Fruit fly (Drosophila melanogaster): Measurements from ENCODE around the gene CG42692.

Gene CG42692

DNA sequence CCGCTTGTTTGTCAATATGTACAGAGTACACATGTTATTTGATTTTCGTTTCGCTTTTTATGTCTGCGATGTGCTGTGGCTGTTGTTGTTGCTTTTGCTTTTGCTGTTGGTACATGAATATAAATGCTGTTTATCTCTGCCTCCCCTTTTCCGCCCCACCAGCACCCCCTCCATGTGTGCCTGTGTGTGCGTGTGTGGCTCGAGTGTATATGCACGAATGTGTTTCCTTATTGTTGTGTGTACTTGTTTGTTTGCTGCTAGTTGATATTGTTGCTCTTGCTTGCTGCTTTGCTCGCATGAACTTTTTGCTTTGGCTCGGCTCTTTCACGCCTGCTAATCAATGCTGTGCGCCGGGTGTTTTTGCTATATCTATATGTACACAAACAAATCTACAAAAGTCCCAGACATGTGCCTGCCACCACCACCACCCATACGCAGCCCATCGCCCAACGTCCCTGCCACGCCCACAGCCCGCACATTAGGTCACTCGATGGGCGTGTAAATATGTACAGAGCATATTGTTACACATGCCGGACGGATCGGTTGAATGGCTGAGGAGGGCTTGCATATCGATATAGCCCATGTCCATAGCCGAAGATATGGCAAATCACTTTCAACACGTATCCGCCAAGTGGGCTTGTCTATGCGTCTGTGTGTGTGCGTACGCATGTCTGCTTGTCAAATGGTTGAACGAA lies 16.3 kb downstream of the CG42692 start (continued):
- peak; percentile 98 for TF ChIP-seq ase (GFP tag; IDR thresholded peaks at IDR 0.05)
- peak; percentile 88 for TF ChIP-seq Doc2 (GFP tag; IDR thresholded peaks at IDR 0.05)
- peak; percentile 82 for TF ChIP-seq CG9437 (GFP tag; optimal IDR thresholded peaks at IDR 0.05)
- TF ChIP-seq CG4328 (GFP tag; optimal IDR thresholded peaks at IDR 0.05), result peak; percentile 100
- TF ChIP-seq CG9609 (GFP tag; optimal IDR thresholded peaks at IDR 0.05), result peak; percentile 99
- TF ChIP-seq ab (GFP tag; optimal IDR thresholded peaks at IDR 0.05), result peak; percentile 95
- TF ChIP-seq CG6813 (GFP tag; optimal IDR thresholded peaks at IDR 0.05), result peak; percentile 100
- TF ChIP-seq CG34224 (GFP tag; IDR thresholded peaks at IDR 0.05; ENCODE audit: partially characterized antibody), result no peak
- TF ChIP-seq Tbp (GFP tag; optimal IDR thresholded peaks at IDR 0.05), result no peak
- peak; percentile 19; the same call in 2 of the 3 replicates for TF ChIP-seq row (GFP tag; IDR thresholded peaks at IDR 0.05)
- TF ChIP-seq da (GFP tag; optimal IDR thresholded peaks at IDR 0.05), result peak; percentile 99
- TF ChIP-seq CG13123 (GFP tag; optimal IDR thresholded peaks at IDR 0.05), result peak; percentile 100
- TF ChIP-seq YL-1 (GFP tag; optimal IDR thresholded peaks at IDR 0.05), result peak; percentile 100
- peak; percentile 100 for TF ChIP-seq CG11723 (GFP tag; optimal IDR thresholded peaks at IDR 0.05)
- peak; percentile 97 for TF ChIP-seq Hr3 (GFP tag; optimal IDR thresholded peaks at IDR 0.05)
- TF ChIP-seq mirr (GFP tag; optimal IDR thresholded peaks at IDR 0.05), result peak; percentile 100
- TF ChIP-seq Hmr (GFP tag; optimal IDR thresholded peaks at IDR 0.05), result peak; percentile 100
- peak; percentile 100 for TF ChIP-seq sr (GFP tag; IDR thresholded peaks at IDR 0.05)
- TF ChIP-seq E2f1 (GFP tag; IDR thresholded peaks at IDR 0.05), result peak; percentile 97
- peak; percentile 100 for TF ChIP-seq CG8089 (GFP tag; optimal IDR thresholded peaks at IDR 0.05)
- TF ChIP-seq stc (GFP tag; IDR thresholded peaks at IDR 0.05), result peak; percentile 98
- peak; percentile 88 for TF ChIP-seq CG32532 (GFP tag; IDR thresholded peaks at IDR 0.05)
- peak; percentile 93 for TF ChIP-seq D19B (GFP tag; optimal IDR thresholded peaks at IDR 0.05)
- peak; percentile 100 for TF ChIP-seq CG33213 (GFP tag; optimal IDR thresholded peaks at IDR 0.05)
- TF ChIP-seq dati (GFP tag; IDR thresholded peaks at IDR 0.05), result peak; percentile 97
- peak; percentile 96 for TF ChIP-seq CG15514 (GFP tag; optimal IDR thresholded peaks at IDR 0.05)
- TF ChIP-seq CoRest (tag; optimal IDR thresholded peaks at IDR 0.05), result peak; percentile 98
- peak; percentile 100 for TF ChIP-seq BtbVII (GFP tag; optimal IDR thresholded peaks at IDR 0.05)
- peak; percentile 100 for TF ChIP-seq CG11398 (GFP tag; optimal IDR thresholded peaks at IDR 0.05)
- 0 out of 2 replicates have a peak, but pooled peaks have one; percentile 35 for TF ChIP-seq tna (GFP tag; IDR thresholded peaks at IDR 0.05; ENCODE audit: partially characterized antibody)
- peak; percentile 89 for TF ChIP-seq CG10321 (GFP tag; IDR thresholded peaks at IDR 0.05)
- peak; percentile 99 for TF ChIP-seq CG4854 (GFP tag; optimal IDR thresholded peaks at IDR 0.05)
- TF ChIP-seq CG12942 (GFP tag; optimal IDR thresholded peaks at IDR 0.05), result peak; percentile 100
- TF ChIP-seq gcm2 (GFP tag; optimal IDR thresholded peaks at IDR 0.05), result peak; percentile 99
- TF ChIP-seq Dip3 (GFP tag; optimal IDR thresholded peaks at IDR 0.05), result peak; percentile 95
- peak; percentile 99 for TF ChIP-seq so (GFP tag; IDR thresholded peaks at IDR 0.05)
- TF ChIP-seq CG7745 (tag; optimal IDR thresholded peaks at IDR 0.05), result peak; percentile 99
- TF ChIP-seq Usf (GFP tag; optimal IDR thresholded peaks at IDR 0.05), result peak; percentile 97
- TF ChIP-seq Taf1 (GFP tag; IDR thresholded peaks at IDR 0.05), result peak; percentile 93
- TF ChIP-seq CG14050 (GFP tag; IDR thresholded peaks at IDR 0.05), result peak; percentile 97
- TF ChIP-seq Mrtf (GFP tag; IDR thresholded peaks at IDR 0.05), result peak; percentile 97
- TF ChIP-seq knrl (GFP tag; IDR thresholded peaks at IDR 0.05; ENCODE audit: partially characterized antibody), result peak; percentile 36; the same call in 1 of the 3 replicates
- peak; percentile 82 for TF ChIP-seq ftz-f1 (GFP tag; optimal IDR thresholded peaks at IDR 0.05)
- TF ChIP-seq ranshi (GFP tag; IDR thresholded peaks at IDR 0.05), result peak; percentile 98
- TF ChIP-seq PHDP (tag; optimal IDR thresholded peaks at IDR 0.05), result peak; percentile 99
- TF ChIP-seq CG12104 (GFP tag; optimal IDR thresholded peaks at IDR 0.05), result peak; percentile 100
- TF ChIP-seq sim (GFP tag; IDR thresholded peaks at IDR 0.05), result peak; percentile 99
- TF ChIP-seq CG16813 (GFP tag; IDR thresholded peaks at IDR 0.05; ENCODE audit: partially characterized antibody), result no peak
- peak; percentile 91 for TF ChIP-seq zfh2 (GFP tag; optimal IDR thresholded peaks at IDR 0.05)
- TF ChIP-seq CG18619 (GFP tag; optimal IDR thresholded peaks at IDR 0.05), result peak; percentile 100
